Worm (Caenorhabditis elegans): ENCODE results near the gene T16G12.10.

DNA sequence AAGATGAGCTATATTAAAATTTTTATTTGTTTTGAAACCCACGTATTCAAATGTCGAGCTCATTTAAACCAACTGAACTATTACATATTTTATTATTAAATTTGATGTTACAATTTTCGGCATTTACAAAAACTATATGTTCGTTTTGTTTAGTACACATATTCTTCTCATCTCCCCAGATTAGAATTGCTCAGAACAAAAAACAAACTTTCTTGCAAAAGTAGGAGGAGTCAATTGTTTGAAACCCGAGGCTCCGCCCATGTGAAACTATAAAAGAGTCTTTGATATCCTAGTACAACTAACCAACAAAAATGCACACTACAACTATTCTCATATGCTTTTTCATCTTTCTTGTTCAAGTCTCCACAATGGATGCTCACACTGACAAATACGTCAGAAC, 29.9 kb downstream of the T16G12.10 start, which contains the start of gene ins-22:
- TF ChIP-seq ets-5 (GFP tag; IDR thresholded peaks at IDR 0.05) = no peak
- TF ChIP-seq fkh-10 (GFP tag; optimal IDR thresholded peaks at IDR 0.05) = no peak
- no peak for TF ChIP-seq ztf-11 (tag; optimal IDR thresholded peaks at IDR 0.05)
- TF ChIP-seq nhr-237 (tag; optimal IDR thresholded peaks at IDR 0.05) = no peak
- TF ChIP-seq ceh-90 (tag; optimal IDR thresholded peaks at IDR 0.05) = no peak
- TF ChIP-seq tbx-2 (tag; optimal IDR thresholded peaks at IDR 0.05) = no peak
- TF ChIP-seq jun-1 (tag; optimal IDR thresholded peaks at IDR 0.05) = no peak
